Fruit fly (Drosophila melanogaster) whole organism, embryonic: Measurements from ENCODE around the gene Phyhd1.

Source experiments
- CG10543 ChIP-seq: fragments of 200-800 bp; sonication (Bioruptor generic); optimal IDR thresholded peaks from 3 replicates; lab custom pipeline; 2017; ENCODE audit warnings: missing biosample characterization, mild to moderate bottlenecking, missing genetic modification characterization, moderate library complexity
- CG10654 ChIP-seq: fragments of 200-800 bp; sonication (Bioruptor generic); optimal IDR thresholded peaks from 2 replicates; lab custom pipeline; 2016; ENCODE audit warnings: missing biosample characterization, missing genetic modification characterization
- CG11093 ChIP-seq: fragments of 200-800 bp; sonication (Bioruptor generic); IDR thresholded peaks from 3 replicates; pipeline ENCODE4 v1.3.6; 2022; ENCODE audit warnings: missing biosample characterization, missing genetic modification characterization
- CG12219 ChIP-seq: fragments of 200-800 bp; sonication (Bioruptor generic); optimal IDR thresholded peaks from 3 replicates; lab custom pipeline; 2018; ENCODE audit warnings: missing biosample characterization, mild to moderate bottlenecking, missing genetic modification characterization
- CG12744 ChIP-seq: fragments of 200-800 bp; sonication (Bioruptor generic); optimal IDR thresholded peaks from 2 replicates; lab custom pipeline; 2016; ENCODE audit warnings: missing biosample characterization, missing genetic modification characterization
- CG13775 ChIP-seq: fragments of 200-800 bp; sonication (Bioruptor generic); optimal IDR thresholded peaks from 3 replicates; lab custom pipeline; 2017; ENCODE audit warnings: missing biosample characterization, mild to moderate bottlenecking, missing genetic modification characterization
- CG13894 ChIP-seq: fragments of 200-800 bp; sonication (Bioruptor generic); optimal IDR thresholded peaks from 3 replicates; lab custom pipeline; 2018; ENCODE audit warnings: missing biosample characterization, mild to moderate bottlenecking, missing genetic modification characterization, moderate library complexity
- CG14050 ChIP-seq: fragments of 200-800 bp; sonication (Bioruptor generic); IDR thresholded peaks from 3 replicates; pipeline ENCODE4 v1.3.6; 2022; ENCODE audit warnings: missing biosample characterization, missing genetic modification characterization
- CG14860 ChIP-seq: fragments of 200-800 bp; sonication (Bioruptor generic); IDR thresholded peaks from 3 replicates; pipeline ENCODE4 v1.3.6; 2022; ENCODE audit warnings: missing biosample characterization, missing genetic modification characterization; ENCODE audit not compliant: partially characterized antibody
- CG15073 ChIP-seq: fragments of 200-800 bp; sonication (Bioruptor generic); optimal IDR thresholded peaks from 2 replicates; lab custom pipeline; 2016; ENCODE audit warnings: missing biosample characterization, missing genetic modification characterization
- CG15514 ChIP-seq: fragments of 200-800 bp; sonication (Bioruptor generic); optimal IDR thresholded peaks from 3 replicates; lab custom pipeline; 2017; ENCODE audit warnings: missing biosample characterization, missing genetic modification characterization, mild to moderate bottlenecking, moderate library complexity, missing genetic modification reagents
- CG17359 ChIP-seq: fragments of 200-800 bp; sonication (Bioruptor generic); optimal IDR thresholded peaks from 3 replicates; lab custom pipeline; 2018; ENCODE audit warnings: missing biosample characterization, mild to moderate bottlenecking, missing genetic modification characterization, moderate library complexity
- CG17802 ChIP-seq: fragments of 200-800 bp; sonication (Bioruptor generic); optimal IDR thresholded peaks from 2 replicates; lab custom pipeline; 2018; ENCODE audit warnings: missing biosample characterization, mild to moderate bottlenecking, missing genetic modification characterization, moderate library complexity
- CG3065 ChIP-seq: fragments of 200-800 bp; sonication (Bioruptor generic); optimal IDR thresholded peaks from 2 replicates; lab custom pipeline; 2016; ENCODE audit warnings: missing biosample characterization, missing genetic modification characterization
- CG32767 ChIP-seq: fragments of 200-800 bp; sonication (Bioruptor generic); IDR thresholded peaks from 2 replicates; pipeline ENCODE4 v1.3.6; 2022; ENCODE audit warnings: missing biosample characterization, missing genetic modification characterization
- CG3281 ChIP-seq: fragments of 200-800 bp; sonication (Bioruptor generic); optimal IDR thresholded peaks from 3 replicates; lab custom pipeline; 2017; ENCODE audit warnings: missing biosample characterization, mild to moderate bottlenecking, missing genetic modification characterization
- CG4820 ChIP-seq: fragments of 200-800 bp; sonication (Bioruptor generic); optimal IDR thresholded peaks from 3 replicates; lab custom pipeline; 2016; ENCODE audit warnings: missing biosample characterization, missing genetic modification characterization
- CG7928 ChIP-seq: fragments of 200-800 bp; sonication (Bioruptor generic); optimal IDR thresholded peaks from 2 replicates; lab custom pipeline; 2017; ENCODE audit warnings: missing biosample characterization, mild to moderate bottlenecking, missing genetic modification characterization
- CG8359 ChIP-seq: fragments of 200-800 bp; sonication (Bioruptor generic); optimal IDR thresholded peaks from 2 replicates; lab custom pipeline; 2017; ENCODE audit warnings: missing biosample characterization, mild to moderate bottlenecking, missing genetic modification characterization, borderline replicate concordance
- Camta ChIP-seq: fragments of 200-800 bp; sonication (Bioruptor generic); optimal IDR thresholded peaks from 2 replicates; lab custom pipeline; 2016; ENCODE audit warnings: missing biosample characterization, missing genetic modification characterization
- Dref ChIP-seq: fragments of 200-800 bp; sonication (Bioruptor generic); IDR thresholded peaks from 2 replicates; pipeline ENCODE4 v1.3.6; 2022; ENCODE audit warnings: missing biosample characterization, missing genetic modification characterization
- Gug ChIP-seq: fragments of 200-800 bp; sonication (Bioruptor generic); IDR thresholded peaks from 4 replicates; pipeline ENCODE4 v1.3.6; 2022; ENCODE audit warnings: missing biosample characterization, missing genetic modification characterization
- H15 ChIP-seq: fragments of 200-800 bp; sonication (Bioruptor generic); IDR thresholded peaks from 3 replicates; pipeline ENCODE4 v1.3.6; 2022; ENCODE audit warnings: missing biosample characterization, missing genetic modification characterization
- Hr51 ChIP-seq, 2 experiments: fragments of 200-800 bp; sonication (Bioruptor generic); optimal IDR thresholded peaks; 2 replicates in 1 of 2; 3 replicates in 1 of 2; lab custom pipeline; 2016 to 2018; ENCODE audit warnings: missing biosample characterization in 2 of 2, missing genetic modification characterization in 2 of 2, mild to moderate bottlenecking in 1 of 2, moderate library complexity in 1 of 2
- Hr78 ChIP-seq, 2 experiments: fragments of 200-800 bp in 1 of 2; fragments of >200 bp in 1 of 2; sonication (Bioruptor generic) in 1 of 2; optimal IDR thresholded peaks; 2 replicates each; lab custom pipeline; 2017 to 2019; ENCODE audit warnings: missing biosample characterization in 2 of 2, missing genetic modification characterization in 2 of 2, mild to moderate bottlenecking in 1 of 2, moderate library complexity in 1 of 2
- Lpt ChIP-seq: fragments of >200 bp; optimal IDR thresholded peaks from 2 replicates; lab custom pipeline; 2018; ENCODE audit warnings: missing biosample characterization, missing genetic modification characterization
- MESR4 ChIP-seq: fragments of 200-800 bp; sonication (Bioruptor generic); optimal IDR thresholded peaks from 2 replicates; lab custom pipeline; 2018; ENCODE audit warnings: missing biosample characterization, mild to moderate bottlenecking, missing genetic modification characterization, moderate library complexity
- Meics ChIP-seq: fragments of 200-800 bp; sonication (Bioruptor generic); optimal IDR thresholded peaks from 2 replicates; lab custom pipeline; 2017; ENCODE audit warnings: missing biosample characterization, mild to moderate bottlenecking, missing genetic modification characterization
- Myb ChIP-seq: fragments of 200-800 bp; sonication (Bioruptor generic); optimal IDR thresholded peaks from 2 replicates; lab custom pipeline; 2016; ENCODE audit warnings: missing biosample characterization, missing genetic modification characterization
- Tbp ChIP-seq: fragments of >200 bp; optimal IDR thresholded peaks from 2 replicates; lab custom pipeline; 2018; ENCODE audit warnings: missing biosample characterization, missing genetic modification characterization
- Xbp1 ChIP-seq: fragments of 200-800 bp; sonication (Bioruptor generic); optimal IDR thresholded peaks from 3 replicates; lab custom pipeline; 2016; ENCODE audit warnings: missing biosample characterization, mild to moderate bottlenecking, missing genetic modification characterization
- ap ChIP-seq: fragments of 200-800 bp; sonication (Bioruptor generic); IDR thresholded peaks from 2 replicates; pipeline ENCODE4 v1.3.6; 2022; ENCODE audit warnings: missing biosample characterization, missing genetic modification characterization
- bcd ChIP-seq: fragments of 200-800 bp; sonication (Bioruptor generic); optimal IDR thresholded peaks from 2 replicates; lab custom pipeline; 2017; ENCODE audit warnings: missing biosample characterization, mild to moderate bottlenecking, missing genetic modification characterization
- dysf ChIP-seq: fragments of 200-800 bp; sonication (Bioruptor generic); IDR thresholded peaks from 3 replicates; pipeline ENCODE4 v1.3.6; 2022; ENCODE audit warnings: missing biosample characterization, missing genetic modification characterization
- h ChIP-seq: fragments of >200 bp; optimal IDR thresholded peaks from 2 replicates; lab custom pipeline; 2017
- her ChIP-seq: fragments of 200-800 bp; sonication (Bioruptor generic); optimal IDR thresholded peaks from 2 replicates; lab custom pipeline; 2016; ENCODE audit warnings: missing biosample characterization, missing genetic modification characterization
- ind ChIP-seq: fragments of 200-800 bp; sonication (Bioruptor generic); optimal IDR thresholded peaks from 3 replicates; lab custom pipeline; 2016; ENCODE audit warnings: missing biosample characterization, missing genetic modification characterization
- jigr1 ChIP-seq: fragments of 200-800 bp; sonication (Bioruptor generic); IDR thresholded peaks from 3 replicates; pipeline ENCODE4 v1.3.6; 2022; ENCODE audit warnings: missing biosample characterization, missing genetic modification characterization
- kah ChIP-seq: fragments of 200-800 bp; sonication (Bioruptor generic); optimal IDR thresholded peaks from 2 replicates; lab custom pipeline; 2018; ENCODE audit warnings: missing biosample characterization, mild to moderate bottlenecking, missing genetic modification characterization
- knrl ChIP-seq: fragments of 200-800 bp; sonication (Bioruptor generic); IDR thresholded peaks from 3 replicates; pipeline ENCODE4 v1.3.6; 2022; ENCODE audit warnings: missing biosample characterization, missing genetic modification characterization; ENCODE audit not compliant: partially characterized antibody
- pnt ChIP-seq: fragments of 200-800 bp; sonication (Bioruptor generic); optimal IDR thresholded peaks from 3 replicates; lab custom pipeline; 2016; ENCODE audit warnings: missing biosample characterization, missing genetic modification characterization
- prd ChIP-seq, 3 experiments: fragments of >200 bp in 2 of 3; fragments of 200-800 bp in 1 of 3; sonication (Bioruptor generic) in 1 of 3; optimal IDR thresholded peaks in 2 of 3; IDR thresholded peaks in 1 of 3; 2 replicates in 2 of 3; 3 replicates in 1 of 3; pipeline versions ENCODE4 v1.3.6 to Lab custom; 2017 to 2022; ENCODE audit warnings: missing biosample characterization in 1 of 3, missing genetic modification characterization in 1 of 3
- pros ChIP-seq: fragments of 200-800 bp; sonication (Bioruptor generic); optimal IDR thresholded peaks from 3 replicates; lab custom pipeline; 2019; ENCODE audit warnings: missing biosample characterization, mild to moderate bottlenecking, missing genetic modification characterization, moderate library complexity
- ranshi ChIP-seq: fragments of 200-800 bp; sonication (Bioruptor generic); IDR thresholded peaks from 2 replicates; pipeline ENCODE4 v1.3.6; 2022; ENCODE audit warnings: missing biosample characterization, missing genetic modification characterization
- repo ChIP-seq: fragments of 200-800 bp; sonication (Bioruptor generic); optimal IDR thresholded peaks from 2 replicates; lab custom pipeline; 2016; ENCODE audit warnings: missing biosample characterization, missing genetic modification characterization
- ro ChIP-seq: fragments of 200-800 bp; sonication (Bioruptor generic); IDR thresholded peaks from 2 replicates; pipeline ENCODE4 v1.3.6; 2022; ENCODE audit warnings: missing biosample characterization, missing genetic modification characterization
- sc ChIP-seq, 3 experiments: fragments of >200 bp in 2 of 3; fragments of 200-800 bp in 1 of 3; sonication (Bioruptor generic) in 1 of 3; optimal IDR thresholded peaks; 2 replicates in 2 of 3; 3 replicates in 1 of 3; lab custom pipeline; 2017; ENCODE audit warnings: mild to moderate bottlenecking in 1 of 3, missing biosample characterization in 1 of 3, missing genetic modification characterization in 1 of 3, missing genetic modification reagents in 1 of 3
- seq ChIP-seq: fragments of 200-800 bp; sonication (Bioruptor generic); IDR thresholded peaks from 2 replicates; pipeline ENCODE4 v1.3.6; 2022; ENCODE audit warnings: missing biosample characterization, missing genetic modification characterization
- sisA ChIP-seq: fragments of 200-800 bp; sonication (Bioruptor generic); IDR thresholded peaks from 2 replicates; pipeline ENCODE4 v1.3.6; 2022; ENCODE audit warnings: missing biosample characterization, missing genetic modification characterization
- slbo ChIP-seq: fragments of 200-800 bp; sonication (Bioruptor generic); IDR thresholded peaks from 2 replicates; pipeline ENCODE4 v1.3.6; 2022; ENCODE audit warnings: missing biosample characterization, missing genetic modification characterization

Gene Phyhd1

DNA sequence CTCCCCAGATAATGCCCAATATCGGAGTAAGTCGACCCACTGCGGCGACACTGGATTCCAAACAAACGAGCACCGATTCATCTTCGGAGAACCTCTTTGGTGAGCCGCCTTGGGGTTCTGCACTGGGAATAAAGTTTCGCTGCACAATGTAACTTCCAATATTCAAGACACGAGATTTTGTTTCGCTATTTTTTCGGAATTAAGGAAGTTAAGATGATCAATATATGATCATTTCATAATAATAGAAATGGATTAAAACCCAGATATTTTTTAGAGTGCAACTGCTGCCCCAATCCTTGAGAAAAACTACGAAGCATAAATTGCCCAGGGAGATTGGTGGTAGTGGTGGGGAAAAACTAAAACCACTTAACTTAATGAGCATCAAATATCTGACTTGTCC lies 44.7 kb downstream of the Phyhd1 start:
- 0 out of 2 replicates have a peak, but pooled peaks have one; percentile 11 for TF ChIP-seq CG32767 (GFP tag; lab: Robert Waterston, UW)
- peak; percentile 10 for TF ChIP-seq bcd (GFP tag; lab: Kevin White, UChicago)
- TF ChIP-seq Hr51 (GFP tag; optimal IDR thresholded peaks at IDR 0.05; lab: Kevin White, UChicago): no peak
- TF ChIP-seq Tbp (GFP tag; lab: Kevin White, UChicago): no peak
- peak; percentile 30 for TF ChIP-seq Camta
- no peak for TF ChIP-seq sc (optimal IDR thresholded peaks at IDR 0.05; lab: Kevin White, UChicago)
- peak; percentile 21 for TF ChIP-seq sc (GFP tag; optimal IDR thresholded peaks at IDR 0.05; lab: Kevin White, UChicago)
- no peak for TF ChIP-seq Lpt (GFP tag; lab: Kevin White, UChicago)
- TF ChIP-seq CG4820 (GFP tag; lab: Kevin White, UChicago): peak; percentile 45
- no peak for TF ChIP-seq Myb (GFP tag; lab: Kevin White, UChicago)
- TF ChIP-seq pnt (GFP tag; lab: Kevin White, UChicago): peak; percentile 11
- TF ChIP-seq CG12219: no peak
- no peak for TF ChIP-seq CG3281 (GFP tag; lab: Kevin White, UChicago)
- peak; percentile 15 for TF ChIP-seq CG17802 (tag; lab: Kevin White, UChicago)
- TF ChIP-seq CG15514: no peak
- TF ChIP-seq CG12744 (GFP tag; lab: Kevin White, UChicago): no peak
- 0 out of 2 replicates have a peak, but pooled peaks have one; percentile 37 for TF ChIP-seq sisA
- TF ChIP-seq Hr78 (GFP tag; optimal IDR thresholded peaks at IDR 0.05; lab: Kevin White, UChicago): no peak
- no peak for TF ChIP-seq ap (GFP tag; lab: Robert Waterston, UW)
- no peak for TF ChIP-seq CG11093 (GFP tag; lab: Robert Waterston, UW)
- peak; percentile 56 for TF ChIP-seq CG17359 (tag; lab: Kevin White, UChicago)
- TF ChIP-seq Meics (GFP tag; lab: Kevin White, UChicago): no peak
- TF ChIP-seq H15 (GFP tag; lab: Robert Waterston, UW): peak; percentile 62; the same call in 2 of the 3 replicates
- TF ChIP-seq CG15073 (GFP tag; lab: Kevin White, UChicago): no peak
- TF ChIP-seq CG8359 (GFP tag; lab: Kevin White, UChicago): peak; percentile 24
- no peak for TF ChIP-seq CG14860 (GFP tag; lab: Robert Waterston, UW)
- no peak for TF ChIP-seq CG13894 (tag; lab: Kevin White, UChicago)
- no peak for TF ChIP-seq CG14050 (GFP tag; lab: Robert Waterston, UW)
- no peak for TF ChIP-seq CG13775 (GFP tag; lab: Kevin White, UChicago)
- no peak for TF ChIP-seq pros (GFP tag; lab: Kevin White, UChicago)
- no peak for TF ChIP-seq h (lab: Kevin White, UChicago)
- TF ChIP-seq repo (GFP tag; lab: Kevin White, UChicago): no peak
- no peak for TF ChIP-seq seq
- TF ChIP-seq ind (GFP tag; lab: Kevin White, UChicago): peak; percentile 44
- no peak for TF ChIP-seq knrl (GFP tag; lab: Robert Waterston, UW)
- TF ChIP-seq Dref (GFP tag; lab: Robert Waterston, UW): no peak
- no peak; the same call in 3 of the 4 replicates for TF ChIP-seq Gug (GFP tag; lab: Robert Waterston, UW)
- TF ChIP-seq ranshi (GFP tag; lab: Robert Waterston, UW): peak; percentile 29; the same call in 1 of the 2 replicates
- TF ChIP-seq prd (optimal IDR thresholded peaks at IDR 0.05; lab: Kevin White, UChicago): no peak
- peak; percentile 63; the same call in 2 of the 3 replicates for TF ChIP-seq prd (GFP tag; IDR thresholded peaks at IDR 0.05; lab: Robert Waterston, UW)
- TF ChIP-seq slbo (GFP tag; lab: Robert Waterston, UW): no peak
- no peak for TF ChIP-seq her (GFP tag; lab: Kevin White, UChicago)
- TF ChIP-seq jigr1 (GFP tag; lab: Robert Waterston, UW): no peak
- TF ChIP-seq CG10543: no peak
- no peak for TF ChIP-seq CG3065
- peak; percentile 23 for TF ChIP-seq CG10654
- TF ChIP-seq ro (GFP tag; lab: Robert Waterston, UW): no peak
- no peak for TF ChIP-seq CG7928 (GFP tag; lab: Kevin White, UChicago)
- no peak for TF ChIP-seq kah (GFP tag; lab: Kevin White, UChicago)
- TF ChIP-seq dysf (GFP tag; lab: Robert Waterston, UW): peak; percentile 50; the same call in 1 of the 3 replicates
- no peak for TF ChIP-seq MESR4
- TF ChIP-seq Xbp1 (GFP tag; lab: Kevin White, UChicago): no peak
